Fruit fly (Drosophila melanogaster) whole organism, wandering third instar larva: ENCODE measurements around the gene por.
A peak's percentile ranks its signal among the peaks of the same experiment; 100 is the strongest.

Experiments used
- Abd-B ChIP-seq: fragments of >200 bp; optimal IDR thresholded peaks from 2 replicates; lab custom pipeline; 2017; ENCODE audit warnings: missing biosample characterization, missing genetic modification characterization
- CG32264 ChIP-seq: fragments of 200-800 bp; sonication (Bioruptor generic); optimal IDR thresholded peaks from 2 replicates; lab custom pipeline; 2016; ENCODE audit warnings: missing biosample characterization, missing genetic modification characterization
- CG9705 ChIP-seq: fragments of 200-800 bp; sonication (Bioruptor generic); optimal IDR thresholded peaks from 2 replicates; lab custom pipeline; 2018; ENCODE audit warnings: missing biosample characterization, mild to moderate bottlenecking, missing genetic modification characterization
- CrebA ChIP-seq: fragments of 200-800 bp; sonication (Bioruptor generic); optimal IDR thresholded peaks from 2 replicates; lab custom pipeline; 2016; ENCODE audit warnings: missing biosample characterization, mild to moderate bottlenecking, missing genetic modification characterization, borderline replicate concordance
- Dfd ChIP-seq: fragments of >200 bp; optimal IDR thresholded peaks from 2 replicates; lab custom pipeline; 2017; ENCODE audit warnings: missing biosample characterization, missing genetic modification characterization
- Dif ChIP-seq: fragments of 200-275, 200-300 bp; sonication (Bioruptor generic); optimal IDR thresholded peaks from 2 replicates; lab custom pipeline; 2018; ENCODE audit warnings: missing biosample characterization, missing genetic modification characterization; ENCODE audit not compliant: partially characterized antibody
- Hnf4 ChIP-seq: fragments of 200-800 bp; sonication (Bioruptor generic); optimal IDR thresholded peaks from 2 replicates; lab custom pipeline; 2016; ENCODE audit warnings: missing biosample characterization, mild to moderate bottlenecking, missing genetic modification characterization
- Hr78 ChIP-seq: fragments of >200 bp; optimal IDR thresholded peaks from 2 replicates; lab custom pipeline; 2017; ENCODE audit warnings: missing biosample characterization, missing genetic modification characterization
- Hr83 ChIP-seq: fragments of 200-300 bp; sonication (Bioruptor generic); optimal IDR thresholded peaks from 2 replicates; lab custom pipeline; 2016; ENCODE audit warnings: missing biosample characterization, mild to moderate bottlenecking, missing genetic modification characterization, moderate library complexity; ENCODE audit not compliant: poor library complexity, severe bottlenecking
- Jra ChIP-seq: sonication (Bioruptor generic); optimal IDR thresholded peaks from 2 replicates; lab custom pipeline; 2016; ENCODE audit warnings: missing biosample characterization, missing genetic modification characterization
- Mio ChIP-seq: sonication (Bioruptor generic); optimal IDR thresholded peaks from 2 replicates; lab custom pipeline; 2016; ENCODE audit warnings: missing biosample characterization, missing genetic modification characterization
- Myc ChIP-seq: fragments of >200 bp; optimal IDR thresholded peaks from 2 replicates; lab custom pipeline; 2017
- N ChIP-seq: fragments of >200 bp; optimal IDR thresholded peaks from 2 replicates; lab custom pipeline; 2018; ENCODE audit warnings: missing biosample characterization, missing external identifiers, missing genetic modification characterization
- OdsH ChIP-seq: fragments of 200-800 bp; sonication (Bioruptor generic); optimal IDR thresholded peaks from 2 replicates; lab custom pipeline; 2016; ENCODE audit warnings: missing biosample characterization, mild to moderate bottlenecking, missing genetic modification characterization
- Rel ChIP-seq, 2 experiments: fragments of 200-800 bp; sonication (Bioruptor generic) in 1 of 2; optimal IDR thresholded peaks; 2 replicates in 1 of 2; 3 replicates in 1 of 2; lab custom pipeline; 2016 to 2019; ENCODE audit warnings: mild to moderate bottlenecking in 2 of 2, missing biosample characterization in 2 of 2, missing genetic modification characterization in 2 of 2, moderate library complexity in 1 of 2
- Vsx2 ChIP-seq: fragments of 200-300, 225-300 bp; sonication (Bioruptor generic); optimal IDR thresholded peaks from 2 replicates; lab custom pipeline; 2018; ENCODE audit warnings: missing biosample characterization, missing genetic modification characterization; ENCODE audit not compliant: partially characterized antibody
- brk ChIP-seq: fragments of 200-800 bp; sonication (Bioruptor generic); optimal IDR thresholded peaks from 2 replicates; lab custom pipeline; 2016; ENCODE audit warnings: missing biosample characterization, mild to moderate bottlenecking, missing genetic modification characterization
- dl ChIP-seq, 2 experiments: fragments of 175-275, 200-275 bp in 1 of 2; fragments of 200-275 bp in 1 of 2; sonication (Bioruptor generic); optimal IDR thresholded peaks; lab custom pipeline; 2018; ENCODE audit warnings: mild to moderate bottlenecking in 2 of 2, missing biosample characterization in 2 of 2, missing genetic modification characterization in 2 of 2, moderate library complexity in 2 of 2; ENCODE audit not compliant: partially characterized antibody in 2 of 2, insufficient read depth in 1 of 2
- dsf ChIP-seq: sonication (Bioruptor generic); optimal IDR thresholded peaks from 2 replicates; lab custom pipeline; 2016; ENCODE audit warnings: missing biosample characterization, missing genetic modification characterization, borderline replicate concordance
- ey ChIP-seq: fragments of 200-800 bp; sonication (Bioruptor generic); optimal IDR thresholded peaks from 2 replicates; lab custom pipeline; 2016; ENCODE audit warnings: missing biosample characterization, missing genetic modification characterization
- fru ChIP-seq: fragments of 200-800 bp; sonication (Bioruptor generic); optimal IDR thresholded peaks from 3 replicates; lab custom pipeline; 2016; ENCODE audit warnings: missing biosample characterization, mild to moderate bottlenecking, missing genetic modification characterization
- lola ChIP-seq: fragments of >200 bp; optimal IDR thresholded peaks from 2 replicates; lab custom pipeline; 2017; ENCODE audit warnings: missing biosample characterization, missing genetic modification characterization
- rgr ChIP-seq: fragments of 200-800 bp; sonication (Bioruptor generic); optimal IDR thresholded peaks from 3 replicates; lab custom pipeline; 2016; ENCODE audit warnings: missing biosample characterization, mild to moderate bottlenecking, missing genetic modification characterization
- sage ChIP-seq: fragments of 200-800 bp; sonication (Bioruptor generic); optimal IDR thresholded peaks from 2 replicates; lab custom pipeline; 2016; ENCODE audit warnings: missing biosample characterization, mild to moderate bottlenecking, missing genetic modification characterization
- sv ChIP-seq: fragments of 200-800 bp; sonication (Bioruptor generic); optimal IDR thresholded peaks from 3 replicates; lab custom pipeline; 2016; ENCODE audit warnings: missing biosample characterization, missing genetic modification characterization

por gene

dm6 chrX:18356141-18356600 is 23.5 kb downstream of the por start, which contains the start of gene kairos:
Gene kairos, minus strand, starts transcription at chrX:18356191.
- TF ChIP-seq Vsx2 (GFP tag; lab: Kevin White, UChicago), result no peak
- no peak for TF ChIP-seq OdsH (GFP tag; lab: Kevin White, UChicago)
- no peak for TF ChIP-seq rgr (GFP tag; lab: Kevin White, UChicago)
- TF ChIP-seq fru, result no peak

dm6 chrX:18350609-18351008 is 29.0 kb downstream of the por start:
- TF ChIP-seq N (GFP tag; lab: Kevin White, UChicago) (no peak), Dfd (peak; percentile 92)

- no peak for TF ChIP-seq lola (GFP tag; lab: Kevin White, UChicago)
- no peak for TF ChIP-seq Jra (GFP tag; lab: Kevin White, UChicago)
- no peak for TF ChIP-seq Hr78 (GFP tag; lab: Kevin White, UChicago)
- no peak for TF ChIP-seq Rel (GFP tag; optimal IDR thresholded peaks at IDR 0.05; lab: Kevin White, UChicago)
- no peak for TF ChIP-seq Rel (tag; optimal IDR thresholded peaks at IDR 0.05; lab: Kevin White, UChicago)
- no peak for TF ChIP-seq ey (GFP tag; lab: Kevin White, UChicago)
- TF ChIP-seq CG9705 (GFP tag; lab: Kevin White, UChicago), result no peak
- TF ChIP-seq Dif (GFP tag; lab: Kevin White, UChicago), result no peak
- no peak for TF ChIP-seq CrebA (GFP tag; lab: Kevin White, UChicago)
- no peak for TF ChIP-seq brk
- TF ChIP-seq Mio (GFP tag; lab: Kevin White, UChicago), result no peak
- no peak for TF ChIP-seq dl (GFP tag; optimal IDR thresholded peaks at IDR 0.05; lab: Kevin White, UChicago; ENCODE audit: insufficient read depth in 1 of 2, partially characterized antibody in 2 of 2)
- no peak for TF ChIP-seq Vsx2 (GFP tag; lab: Kevin White, UChicago)
- no peak for TF ChIP-seq Hnf4
- no peak for TF ChIP-seq Hr83
- TF ChIP-seq Abd-B (GFP tag; lab: Kevin White, UChicago), result no peak
- no peak for TF ChIP-seq sage (GFP tag; lab: Kevin White, UChicago)
- no peak for TF ChIP-seq Myc (lab: Kevin White, UChicago)
- no peak for TF ChIP-seq dsf (GFP tag; lab: Kevin White, UChicago)
- TF ChIP-seq sv (GFP tag; lab: Kevin White, UChicago), result no peak
Measured at dm6 chrX:18347641-18348040, 32.0 kb downstream of the por start.

- no peak for TF ChIP-seq CG32264 (GFP tag; lab: Kevin White, UChicago)
Measured at dm6 chrX:18341014-18341413, 38.6 kb downstream of the por start.
